Worm (Caenorhabditis elegans): Measurements from ENCODE around the gene nlp-55.

- TF ChIP-seq efl-3 (GFP tag; optimal IDR thresholded peaks at IDR 0.05) (no peak), Y116A8C.19 (tag; optimal IDR thresholded peaks at IDR 0.05; ENCODE audit: borderline replicate concordance) (no peak), ceh-82 (tag; optimal IDR thresholded peaks at IDR 0.05) (no peak), egl-27 (tag; optimal IDR thresholded peaks at IDR 0.05) (no peak), fkh-10 (GFP tag; optimal IDR thresholded peaks at IDR 0.05) (no peak), snpc-4 (tag; optimal IDR thresholded peaks at IDR 0.05) (no peak), nhr-237 (tag; optimal IDR thresholded peaks at IDR 0.05) (no peak), nhr-77 (tag; optimal IDR thresholded peaks at IDR 0.05) (no peak), zag-1 (tag; optimal IDR thresholded peaks at IDR 0.05) (no peak), nhr-12 (tag; optimal IDR thresholded peaks at IDR 0.05) (no peak), lir-3 (tag; optimal IDR thresholded peaks at IDR 0.05; ENCODE audit: poor library complexity) (no peak), skn-1 (tag; optimal IDR thresholded peaks at IDR 0.05) (no peak), mep-1 (tag; optimal IDR thresholded peaks at IDR 0.05) (no peak)
Observed at ce11 chrII:8311484-8311883, 16.3 kb upstream of the nlp-55 start.
